Fruit fly (Drosophila melanogaster): ENCODE results near the gene mldr.

DNA sequence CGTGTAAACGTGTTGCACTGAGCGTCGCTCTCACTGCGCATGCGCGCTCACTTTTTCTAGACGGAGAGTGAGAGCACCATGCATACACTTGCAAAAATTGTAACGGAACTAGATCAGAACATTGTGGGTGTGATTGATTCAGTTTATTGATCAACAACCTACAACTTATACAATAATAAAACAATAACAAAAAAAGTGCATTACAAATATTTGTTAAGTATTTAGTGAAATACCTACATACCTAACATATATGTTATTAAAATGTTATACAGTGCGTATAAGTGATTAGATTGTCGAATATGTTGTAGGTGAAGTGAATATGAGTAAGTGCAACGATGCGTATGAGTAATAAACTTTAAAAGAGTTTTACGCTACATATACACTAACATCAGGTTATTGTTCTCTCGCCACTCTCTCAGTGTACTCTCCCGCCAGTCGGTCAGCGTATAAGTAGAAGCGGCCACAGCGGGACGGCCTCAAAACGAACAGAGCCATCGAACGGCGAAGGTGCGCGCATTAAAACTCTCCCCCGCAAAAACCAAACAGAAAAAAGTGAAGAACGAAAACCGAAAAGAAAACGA, 39.4 kb downstream of the mldr start, which contains the start of gene CG42240:
- TF ChIP-seq ttk (optimal IDR thresholded peaks at IDR 0.05) (no peak), Myc (optimal IDR thresholded peaks at IDR 0.05) (no peak), h (optimal IDR thresholded peaks at IDR 0.05) (no peak), insv (optimal IDR thresholded peaks at IDR 0.05) (no peak), psq (optimal IDR thresholded peaks at IDR 0.05) (no peak), Sin3A (optimal IDR thresholded peaks at IDR 0.05) (no peak)

Data from Kc167 (cell line).